Comparison of ENCODE assay signal across 2 fruit fly cellular contexts in the genomic region with DNA sequence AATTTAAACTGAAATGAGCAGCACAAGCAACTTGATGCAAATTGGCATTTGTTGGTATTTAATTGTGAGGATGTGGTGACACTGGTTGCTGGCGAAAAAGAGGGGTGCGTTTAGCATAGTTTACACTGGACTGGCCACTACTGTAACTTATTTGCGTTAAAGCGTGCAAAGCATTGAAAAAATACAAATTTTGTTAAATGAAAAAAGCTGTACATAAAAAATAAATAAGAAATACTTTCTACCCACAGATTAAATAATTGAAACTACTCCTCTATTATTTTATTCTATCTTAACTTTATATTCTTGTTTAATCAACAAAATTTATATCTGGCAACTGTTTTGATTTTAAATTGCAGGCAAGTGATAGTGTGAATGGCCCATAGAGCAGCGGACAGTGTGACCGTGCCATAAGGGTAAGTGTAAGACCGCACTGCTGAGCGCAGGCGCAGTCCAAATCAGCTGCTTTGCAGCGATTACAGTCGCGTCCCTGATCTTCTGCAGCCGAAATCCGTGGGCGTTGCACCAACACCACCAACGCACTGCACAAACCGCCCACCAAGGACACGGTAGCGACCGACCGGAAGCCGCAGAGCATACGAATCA.
TF ChIP-seq lines count a peak whose summit lies in the region.

A gene (minus strand): TSS at position 51 of the 603 bp plus-strand sequence.
A gene (plus strand): TSS at position 306 of the 603 bp plus-strand sequence.

TF ChIP-seq in whole organism, embryonic, 481 proteins besides CTCF, POLR2A, EP300 and RAD21 (continued from another document and continues in another):
- no peak for TF ChIP-seq sim (GFP tag; IDR thresholded peaks at IDR 0.05; lab: Robert Waterston, UW)
- no peak for TF ChIP-seq CG4360 (GFP tag; IDR thresholded peaks at IDR 0.05; lab: Robert Waterston, UW)
- peak; percentile 56 for TF ChIP-seq CG9437 (GFP tag; optimal IDR thresholded peaks at IDR 0.05; lab: Kevin White, UChicago)
- no peak for TF ChIP-seq Blimp-1 (GFP tag; optimal IDR thresholded peaks at IDR 0.05; lab: Kevin White, UChicago)
- no peak for TF ChIP-seq pan (optimal IDR thresholded peaks at IDR 0.05; lab: Kevin White, UChicago)
- TF ChIP-seq pan (GFP tag; optimal IDR thresholded peaks at IDR 0.05 in 1 of 2, IDR thresholded peaks at IDR 0.05 in 1 of 2) = peak in 1 of 2 experiments; percentile 14
- TF ChIP-seq Tbp (GFP tag; optimal IDR thresholded peaks at IDR 0.05; lab: Kevin White, UChicago) = no peak
- TF ChIP-seq sc (optimal IDR thresholded peaks at IDR 0.05; lab: Kevin White, UChicago) = no peak
- TF ChIP-seq sc (GFP tag; optimal IDR thresholded peaks at IDR 0.05; lab: Kevin White, UChicago) = peak; percentile 38
- TF ChIP-seq pfk (GFP tag; optimal IDR thresholded peaks at IDR 0.05; lab: Kevin White, UChicago) = no peak
- TF ChIP-seq CG12942 (GFP tag; optimal IDR thresholded peaks at IDR 0.05; lab: Kevin White, UChicago) = peak; percentile 46
- no peak for TF ChIP-seq odd (GFP tag; optimal IDR thresholded peaks at IDR 0.05; lab: Kevin White, UChicago)
- TF ChIP-seq CG16863 (GFP tag; optimal IDR thresholded peaks at IDR 0.05; lab: Kevin White, UChicago) = no peak
- no peak for TF ChIP-seq CG10209 (GFP tag; optimal IDR thresholded peaks at IDR 0.05; lab: Kevin White, UChicago)
- no peak for TF ChIP-seq luna (GFP tag; optimal IDR thresholded peaks at IDR 0.05; lab: Kevin White, UChicago)
- TF ChIP-seq so (GFP tag; IDR thresholded peaks at IDR 0.05; lab: Robert Waterston, UW) = no peak
- TF ChIP-seq CG6765 (GFP tag; optimal IDR thresholded peaks at IDR 0.05; lab: Kevin White, UChicago) = no peak
- TF ChIP-seq gsb (GFP tag; IDR thresholded peaks at IDR 0.05; lab: Robert Waterston, UW) = no peak
- peak; percentile 61 for TF ChIP-seq ind (GFP tag; optimal IDR thresholded peaks at IDR 0.05; lab: Kevin White, UChicago)
- no peak for TF ChIP-seq vfl (GFP tag; optimal IDR thresholded peaks at IDR 0.05; lab: Kevin White, UChicago)
- no peak for TF ChIP-seq Six4 (GFP tag; optimal IDR thresholded peaks at IDR 0.05; lab: Kevin White, UChicago)
- peak; percentile 83 for TF ChIP-seq phol (tag; optimal IDR thresholded peaks at IDR 0.05; lab: Kevin White, UChicago)
- peak; percentile 38 to 48 for TF ChIP-seq chif (GFP tag; optimal IDR thresholded peaks at IDR 0.05; lab: Kevin White, UChicago)
- no peak for TF ChIP-seq Hand (GFP tag; optimal IDR thresholded peaks at IDR 0.05; lab: Kevin White, UChicago)
- no peak for TF ChIP-seq CHES-1-like (GFP tag; optimal IDR thresholded peaks at IDR 0.05; lab: Kevin White, UChicago)
- TF ChIP-seq CG13296 (GFP tag; optimal IDR thresholded peaks at IDR 0.05; lab: Kevin White, UChicago) = no peak
- peak; percentile 41 for TF ChIP-seq D19A (tag; optimal IDR thresholded peaks at IDR 0.05; lab: Kevin White, UChicago)
- no peak for TF ChIP-seq CG7963 (GFP tag; IDR thresholded peaks at IDR 0.05; lab: Robert Waterston, UW; ENCODE audit: partially characterized antibody)
- no peak for TF ChIP-seq CG3726 (GFP tag; IDR thresholded peaks at IDR 0.05; lab: Robert Waterston, UW)
- peak; percentile 78 for TF ChIP-seq Hsf (GFP tag; optimal IDR thresholded peaks at IDR 0.05; lab: Kevin White, UChicago)
- peak; percentile 61 for TF ChIP-seq Oli (tag; optimal IDR thresholded peaks at IDR 0.05; lab: Kevin White, UChicago)
- TF ChIP-seq Trl (optimal IDR thresholded peaks at IDR 0.05; lab: Kevin White, UChicago) = no peak
- peak; percentile 66 for TF ChIP-seq Trl (GFP tag; optimal IDR thresholded peaks at IDR 0.05; lab: Kevin White, UChicago)
- TF ChIP-seq az2 (GFP tag; optimal IDR thresholded peaks at IDR 0.05; lab: Kevin White, UChicago) = peak; percentile 69
- TF ChIP-seq CG7271 (tag; optimal IDR thresholded peaks at IDR 0.05; lab: Kevin White, UChicago) = no peak
- TF ChIP-seq peb (GFP tag; IDR thresholded peaks at IDR 0.05; lab: Robert Waterston, UW) = peak; percentile 11; the same call in 1 of the 2 replicates
- no peak for TF ChIP-seq hth (optimal IDR thresholded peaks at IDR 0.05; lab: Kevin White, UChicago)
- no peak for TF ChIP-seq mirr (GFP tag; optimal IDR thresholded peaks at IDR 0.05; lab: Kevin White, UChicago)
- TF ChIP-seq bcd (GFP tag; optimal IDR thresholded peaks at IDR 0.05; lab: Kevin White, UChicago) = peak; percentile 71
- no peak for TF ChIP-seq aop (GFP tag; IDR thresholded peaks at IDR 0.05; lab: Robert Waterston, UW)
- no peak for TF ChIP-seq CG8281 (tag; optimal IDR thresholded peaks at IDR 0.05; lab: Kevin White, UChicago)
- TF ChIP-seq CG10321 (GFP tag; IDR thresholded peaks at IDR 0.05; lab: Robert Waterston, UW) = 0 out of 2 replicates have a peak, but pooled peaks have one; percentile 17
- no peak for TF ChIP-seq HLHmδ (GFP tag; optimal IDR thresholded peaks at IDR 0.05; lab: Kevin White, UChicago)
- TF ChIP-seq MESR4 (GFP tag; optimal IDR thresholded peaks at IDR 0.05; lab: Kevin White, UChicago) = peak; percentile 56
- TF ChIP-seq Atf3 (GFP tag; optimal IDR thresholded peaks at IDR 0.05; lab: Kevin White, UChicago) = peak; percentile 6
- TF ChIP-seq NC2α (GFP tag; optimal IDR thresholded peaks at IDR 0.05; lab: Kevin White, UChicago) = no peak
- TF ChIP-seq Jarid2 (GFP tag; optimal IDR thresholded peaks at IDR 0.05; lab: Kevin White, UChicago) = no peak
- no peak for TF ChIP-seq CG6813 (GFP tag; optimal IDR thresholded peaks at IDR 0.05; lab: Kevin White, UChicago)
- TF ChIP-seq Nf-YC (tag; optimal IDR thresholded peaks at IDR 0.05; lab: Kevin White, UChicago) = peak; percentile 59
- TF ChIP-seq D (optimal IDR thresholded peaks at IDR 0.05; lab: Kevin White, UChicago) = no peak
- TF ChIP-seq D (GFP tag; optimal IDR thresholded peaks at IDR 0.05; lab: Kevin White, UChicago) = no peak
- TF ChIP-seq zf30C (GFP tag; optimal IDR thresholded peaks at IDR 0.05; lab: Kevin White, UChicago) = no peak
- no peak for TF ChIP-seq cas (GFP tag; IDR thresholded peaks at IDR 0.05; lab: Robert Waterston, UW)
- TF ChIP-seq Kr (GFP tag; optimal IDR thresholded peaks at IDR 0.05; lab: Kevin White, UChicago) = no peak
- 0 out of 2 replicates have a peak, but pooled peaks have one; percentile 29 for TF ChIP-seq CG14667 (GFP tag; IDR thresholded peaks at IDR 0.05; lab: Robert Waterston, UW)
- TF ChIP-seq Sry-β (GFP tag; optimal IDR thresholded peaks at IDR 0.05; lab: Kevin White, UChicago) = no peak
- peak; percentile 73 for TF ChIP-seq tgo (GFP tag; IDR thresholded peaks at IDR 0.05; lab: Robert Waterston, UW)
- TF ChIP-seq Dek (tag; optimal IDR thresholded peaks at IDR 0.05; lab: Kevin White, UChicago) = no peak
- 0 out of 4 replicates have a peak, but pooled peaks have one; percentile 30 for TF ChIP-seq Dll (GFP tag; IDR thresholded peaks at IDR 0.05; lab: Robert Waterston, UW; ENCODE audit: partially characterized antibody)
- no peak for TF ChIP-seq CG1832 (GFP tag; optimal IDR thresholded peaks at IDR 0.05; lab: Kevin White, UChicago)
- no peak for TF ChIP-seq B-H1 (GFP tag; IDR thresholded peaks at IDR 0.05; lab: Robert Waterston, UW)
- TF ChIP-seq Ssrp (tag; optimal IDR thresholded peaks at IDR 0.05; lab: Kevin White, UChicago) = peak; percentile 79
- peak; percentile 8 to 89 for TF ChIP-seq tll (GFP tag; optimal IDR thresholded peaks at IDR 0.05; lab: Kevin White, UChicago)

TF ChIP-seq in whole organism, prepupa, 60 proteins besides CTCF, POLR2A, EP300 and RAD21 (continued from another document):
- TF ChIP-seq eg (GFP tag; IDR thresholded peaks at IDR 0.05; lab: Robert Waterston, UW) = peak; percentile 66
- no peak for TF ChIP-seq Blimp-1 (GFP tag; optimal IDR thresholded peaks at IDR 0.05; lab: Kevin White, UChicago)
- TF ChIP-seq salr (GFP tag; optimal IDR thresholded peaks at IDR 0.05; lab: Kevin White, UChicago) = no peak
- TF ChIP-seq lz (GFP tag; optimal IDR thresholded peaks at IDR 0.05; lab: Kevin White, UChicago) = peak; percentile 49
- TF ChIP-seq cyc (GFP tag; optimal IDR thresholded peaks at IDR 0.05; lab: Kevin White, UChicago) = peak; percentile 58
- TF ChIP-seq CG10669 (GFP tag; optimal IDR thresholded peaks at IDR 0.05; lab: Kevin White, UChicago) = no peak
- TF ChIP-seq CG8119 (GFP tag; IDR thresholded peaks at IDR 0.05; lab: Robert Waterston, UW) = no peak
- peak; percentile 56; the same call in 1 of the 2 replicates for TF ChIP-seq CG11294 (GFP tag; IDR thresholded peaks at IDR 0.05; lab: Robert Waterston, UW)
- no peak for TF ChIP-seq Hr38 (GFP tag; optimal IDR thresholded peaks at IDR 0.05; lab: Kevin White, UChicago)
- TF ChIP-seq CG16779 (tag; optimal IDR thresholded peaks at IDR 0.05; lab: Kevin White, UChicago) = no peak
- no peak for TF ChIP-seq OdsH (GFP tag; optimal IDR thresholded peaks at IDR 0.05; lab: Kevin White, UChicago)
- TF ChIP-seq CG7368 (GFP tag; optimal IDR thresholded peaks at IDR 0.05; lab: Kevin White, UChicago) = no peak
- TF ChIP-seq esn (GFP tag; optimal IDR thresholded peaks at IDR 0.05; lab: Kevin White, UChicago) = peak; percentile 61
- TF ChIP-seq Hr39 (GFP tag; optimal IDR thresholded peaks at IDR 0.05; lab: Kevin White, UChicago) = peak; percentile 53
- TF ChIP-seq vri (GFP tag; optimal IDR thresholded peaks at IDR 0.05; lab: Kevin White, UChicago) = no peak
- TF ChIP-seq Sox102F (GFP tag; optimal IDR thresholded peaks at IDR 0.05; lab: Kevin White, UChicago) = no peak
- TF ChIP-seq CG4318 (GFP tag; optimal IDR thresholded peaks at IDR 0.05; lab: Kevin White, UChicago) = no peak
- no peak for TF ChIP-seq Eip75B (GFP tag; optimal IDR thresholded peaks at IDR 0.05; lab: Kevin White, UChicago)
- TF ChIP-seq Met (GFP tag; optimal IDR thresholded peaks at IDR 0.05; lab: Kevin White, UChicago) = no peak
- TF ChIP-seq CG32006 (GFP tag; optimal IDR thresholded peaks at IDR 0.05; lab: Kevin White, UChicago) = no peak
- TF ChIP-seq CG11902 (GFP tag; optimal IDR thresholded peaks at IDR 0.05; lab: Kevin White, UChicago) = peak; percentile 28
- TF ChIP-seq CG34406 (GFP tag; optimal IDR thresholded peaks at IDR 0.05; lab: Kevin White, UChicago) = peak; percentile 27
- no peak for TF ChIP-seq CG6854 (GFP tag; optimal IDR thresholded peaks at IDR 0.05; lab: Kevin White, UChicago)
- TF ChIP-seq CG9139 (GFP tag; optimal IDR thresholded peaks at IDR 0.05; lab: Kevin White, UChicago) = no peak
- no peak; the same call in 1 of the 2 replicates for TF ChIP-seq CG15336 (GFP tag; IDR thresholded peaks at IDR 0.05; lab: Robert Waterston, UW)
- TF ChIP-seq CG31627 (GFP tag; optimal IDR thresholded peaks at IDR 0.05; lab: Kevin White, UChicago) = peak; percentile 54
- TF ChIP-seq CG11762 (GFP tag; optimal IDR thresholded peaks at IDR 0.05; lab: Kevin White, UChicago; ENCODE audit: insufficient read depth) = no peak
- TF ChIP-seq CG1621 (tag; optimal IDR thresholded peaks at IDR 0.05; lab: Kevin White, UChicago) = no peak
- TF ChIP-seq Ets21C (GFP tag; optimal IDR thresholded peaks at IDR 0.05; lab: Kevin White, UChicago) = peak; percentile 43
- TF ChIP-seq fd85E (GFP tag; optimal IDR thresholded peaks at IDR 0.05; lab: Kevin White, UChicago) = no peak
- peak; percentile 69 for TF ChIP-seq Hr4 (GFP tag; optimal IDR thresholded peaks at IDR 0.05; lab: Kevin White, UChicago)
- TF ChIP-seq pdm3 (GFP tag; optimal IDR thresholded peaks at IDR 0.05; lab: Kevin White, UChicago) = no peak
- no peak for TF ChIP-seq CG3919 (GFP tag; optimal IDR thresholded peaks at IDR 0.05; lab: Kevin White, UChicago)
- TF ChIP-seq Smox (GFP tag; optimal IDR thresholded peaks at IDR 0.05; lab: Kevin White, UChicago) = no peak
- no peak for TF ChIP-seq CG6808 (GFP tag; optimal IDR thresholded peaks at IDR 0.05; lab: Kevin White, UChicago)
- no peak for TF ChIP-seq ss (GFP tag; optimal IDR thresholded peaks at IDR 0.05; lab: Kevin White, UChicago)
- TF ChIP-seq Eip93F (GFP tag; optimal IDR thresholded peaks at IDR 0.05; lab: Kevin White, UChicago) = no peak
- TF ChIP-seq Ets96B (tag; optimal IDR thresholded peaks at IDR 0.05; lab: Kevin White, UChicago) = peak; percentile 51
- TF ChIP-seq CG6792 (GFP tag; optimal IDR thresholded peaks at IDR 0.05; lab: Kevin White, UChicago) = no peak
- TF ChIP-seq CG3032 (tag; optimal IDR thresholded peaks at IDR 0.05; lab: Kevin White, UChicago) = peak; percentile 73
- TF ChIP-seq CG8632 (GFP tag; optimal IDR thresholded peaks at IDR 0.05; lab: Kevin White, UChicago) = no peak
